Fruit fly (Drosophila melanogaster): ENCODE data around the gene Sytbeta.

The Sytbeta gene

dm6 chr3L:14966199-14966858 lies 98.4 kb downstream of the Sytbeta start:
- TF ChIP-seq fru (GFP tag; optimal IDR thresholded peaks at IDR 0.05) (no peak), Mio (GFP tag; optimal IDR thresholded peaks at IDR 0.05) (no peak), CrebA (GFP tag; optimal IDR thresholded peaks at IDR 0.05; ENCODE audit: borderline replicate concordance) (no peak), foxo (GFP tag; optimal IDR thresholded peaks at IDR 0.05) (no peak), CG32264 (GFP tag; optimal IDR thresholded peaks at IDR 0.05) (no peak), usp (GFP tag; optimal IDR thresholded peaks at IDR 0.05) (no peak), Rel (GFP tag; optimal IDR thresholded peaks at IDR 0.05) (no peak), Rel (tag; optimal IDR thresholded peaks at IDR 0.05) (no peak), psq (GFP tag; optimal IDR thresholded peaks at IDR 0.05) (no peak), woc (GFP tag; optimal IDR thresholded peaks at IDR 0.05) (no peak)

dm6 chr3L:14964862-14965261 lies 99.9 kb downstream of the Sytbeta start:
- TF ChIP-seq fru (GFP tag; optimal IDR thresholded peaks at IDR 0.05) (no peak), rgr (GFP tag; optimal IDR thresholded peaks at IDR 0.05) (no peak), dl (GFP tag; optimal IDR thresholded peaks at IDR 0.05; ENCODE audit: insufficient read depth in 1 of 2, partially characterized antibody in 2 of 2) (no peak)

Data from whole organism, wandering third instar larva.